Worm (Caenorhabditis elegans): ENCODE results near the gene T14G8.6.

DNA sequence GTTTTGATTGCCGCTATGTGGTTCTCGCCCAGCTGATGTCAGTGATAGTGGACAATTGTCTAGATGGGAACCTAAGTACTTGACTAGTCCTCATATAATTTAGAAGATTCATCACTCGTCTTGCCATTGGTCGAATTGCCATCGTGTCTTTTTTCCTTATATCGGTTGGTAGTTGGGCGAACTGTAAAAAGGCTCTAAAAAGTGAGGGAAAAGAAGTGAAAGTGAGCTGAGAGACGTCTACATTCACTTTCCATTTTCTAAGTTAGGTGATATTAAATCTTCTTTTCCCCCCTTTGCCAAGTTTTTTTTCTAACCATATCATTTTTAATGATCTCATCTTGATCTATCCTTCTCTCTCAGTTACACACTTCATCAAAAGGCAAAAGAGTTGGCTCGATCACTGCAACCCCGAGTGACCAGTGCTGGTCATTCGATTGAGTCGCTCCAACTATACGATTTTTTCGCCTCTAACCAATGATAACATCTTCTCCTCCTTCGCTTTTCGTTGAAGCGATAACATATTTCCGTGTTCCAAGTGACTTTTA is 12.2 kb upstream of the T14G8.6 start:
- TF ChIP-seq ets-5 (GFP tag; IDR thresholded peaks at IDR 0.05) (no peak), fkh-10 (GFP tag; optimal IDR thresholded peaks at IDR 0.05) (no peak), vab-15 (tag; optimal IDR thresholded peaks at IDR 0.05) (no peak), efl-1 (optimal IDR thresholded peaks at IDR 0.05) (no peak), efl-1 (GFP tag; optimal IDR thresholded peaks at IDR 0.05 in 1 of 2) (no peak), mep-1 (tag; optimal IDR thresholded peaks at IDR 0.05) (no peak), ces-1 (GFP tag; optimal IDR thresholded peaks at IDR 0.05) (no peak), tbx-2 (tag; optimal IDR thresholded peaks at IDR 0.05) (no peak), egl-27 (tag; optimal IDR thresholded peaks at IDR 0.05) (no peak), ztf-11 (tag; optimal IDR thresholded peaks at IDR 0.05) (no peak)

Data from whole organism, L1 larva.